Fruit fly (Drosophila melanogaster): Measurements from ENCODE around the gene fig.
A peak's percentile ranks its signal among the peaks of the same experiment; 100 is the strongest.

Gene fig

DNA sequence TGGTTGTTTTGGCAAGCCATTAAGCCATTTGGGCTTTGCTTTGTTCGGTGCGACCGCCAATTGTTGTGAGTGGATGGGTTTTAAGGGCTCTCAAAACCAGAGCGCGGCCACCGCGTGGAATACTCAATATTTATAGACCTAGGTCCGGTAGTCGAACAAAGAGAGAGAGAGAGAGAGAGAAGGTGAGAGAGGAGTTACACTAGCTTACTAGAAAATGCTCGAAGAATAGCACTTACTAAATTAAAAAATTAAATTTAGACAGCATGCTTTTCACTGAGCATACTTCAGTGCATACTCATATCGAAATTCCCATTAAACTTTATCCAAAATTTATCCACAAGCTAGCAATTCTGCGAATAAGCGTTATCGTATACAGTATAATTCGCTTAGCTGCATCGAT, 20.2 kb downstream of the fig start:
- TF ChIP-seq tj (GFP tag; optimal IDR thresholded peaks at IDR 0.05): no peak
- no peak for TF ChIP-seq CG12768 (GFP tag; optimal IDR thresholded peaks at IDR 0.05)
- no peak for TF ChIP-seq cnc (optimal IDR thresholded peaks at IDR 0.05)
- no peak for TF ChIP-seq CG1620 (GFP tag; optimal IDR thresholded peaks at IDR 0.05)
- TF ChIP-seq Mnt (GFP tag; optimal IDR thresholded peaks at IDR 0.05): no peak
- TF ChIP-seq CG11617 (GFP tag; optimal IDR thresholded peaks at IDR 0.05): no peak
- no peak for TF ChIP-seq CG14711 (tag; optimal IDR thresholded peaks at IDR 0.05)
- no peak for TF ChIP-seq bab1 (GFP tag; optimal IDR thresholded peaks at IDR 0.05)

dm6 chr3R:29758734-29759131, 21.5 kb downstream of the fig start:
- no peak for TF ChIP-seq CG1620 (GFP tag; optimal IDR thresholded peaks at IDR 0.05)
- no peak for TF ChIP-seq cnc (optimal IDR thresholded peaks at IDR 0.05)
- TF ChIP-seq CG7045 (GFP tag; optimal IDR thresholded peaks at IDR 0.05): no peak
- TF ChIP-seq CG14711 (tag; optimal IDR thresholded peaks at IDR 0.05): no peak
- no peak for TF ChIP-seq tj (GFP tag; optimal IDR thresholded peaks at IDR 0.05)
- no peak for TF ChIP-seq CG5204 (GFP tag; optimal IDR thresholded peaks at IDR 0.05)
- TF ChIP-seq Hr96 (GFP tag; optimal IDR thresholded peaks at IDR 0.05): no peak
- TF ChIP-seq cic (GFP tag; optimal IDR thresholded peaks at IDR 0.05): no peak
- no peak for TF ChIP-seq CG12768 (GFP tag; optimal IDR thresholded peaks at IDR 0.05)

dm6 chr3R:29758129-29758733, 22.0 kb downstream of the fig start:
- no peak for TF ChIP-seq CG1620 (GFP tag; optimal IDR thresholded peaks at IDR 0.05)
- no peak for TF ChIP-seq pad (GFP tag; optimal IDR thresholded peaks at IDR 0.05)
- TF ChIP-seq ovo (GFP tag; optimal IDR thresholded peaks at IDR 0.05): no peak
- TF ChIP-seq CG7101 (tag; optimal IDR thresholded peaks at IDR 0.05): no peak
- TF ChIP-seq CG12768 (GFP tag; optimal IDR thresholded peaks at IDR 0.05): no peak
- no peak for TF ChIP-seq Clk (GFP tag; optimal IDR thresholded peaks at IDR 0.05)
- TF ChIP-seq CG14711 (tag; optimal IDR thresholded peaks at IDR 0.05): no peak
- no peak for TF ChIP-seq CG5204 (GFP tag; optimal IDR thresholded peaks at IDR 0.05)
- TF ChIP-seq cnc (optimal IDR thresholded peaks at IDR 0.05): no peak

DNA sequence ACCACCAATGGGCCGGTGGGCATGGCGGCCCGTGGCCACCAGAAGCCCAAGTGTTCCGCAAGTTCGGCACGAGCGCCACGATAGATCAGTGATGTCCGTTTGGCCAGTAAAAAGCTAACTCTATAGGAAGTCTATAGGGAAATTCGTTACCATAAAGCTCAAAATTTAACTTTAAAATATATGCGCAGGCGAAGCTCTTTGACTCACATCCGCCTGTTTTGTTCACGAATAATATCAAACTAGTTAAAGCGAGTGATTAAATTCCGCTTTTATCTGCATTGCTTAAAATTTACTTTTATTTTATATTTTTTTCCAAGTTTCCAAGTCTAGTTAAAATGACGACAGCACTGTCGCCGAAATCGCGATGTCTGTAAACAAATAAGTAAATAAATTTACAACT, 22.6 kb downstream of the fig start:
- no peak for TF ChIP-seq CG33017 (tag; optimal IDR thresholded peaks at IDR 0.05)
- no peak for TF ChIP-seq kay (GFP tag; ENCODE audit: borderline replicate concordance)
- no peak for TF ChIP-seq Hr96 (GFP tag; optimal IDR thresholded peaks at IDR 0.05)
- TF ChIP-seq pad (GFP tag; optimal IDR thresholded peaks at IDR 0.05): no peak
- TF ChIP-seq CG7101 (tag; optimal IDR thresholded peaks at IDR 0.05): no peak
- TF ChIP-seq CG11617 (GFP tag; optimal IDR thresholded peaks at IDR 0.05): no peak
- TF ChIP-seq CG1620 (GFP tag; optimal IDR thresholded peaks at IDR 0.05): no peak
- TF ChIP-seq CG5204 (GFP tag; optimal IDR thresholded peaks at IDR 0.05): no peak
- TF ChIP-seq Crg-1 (GFP tag; optimal IDR thresholded peaks at IDR 0.05): no peak
- no peak for TF ChIP-seq Clk (GFP tag; optimal IDR thresholded peaks at IDR 0.05)
- TF ChIP-seq CG7045 (GFP tag; optimal IDR thresholded peaks at IDR 0.05): no peak
- no peak for TF ChIP-seq ovo (GFP tag; optimal IDR thresholded peaks at IDR 0.05)
- no peak for TF ChIP-seq tj (GFP tag; optimal IDR thresholded peaks at IDR 0.05)

dm6 chr3R:29757226-29757625, 23.0 kb downstream of the fig start:
- TF ChIP-seq cnc (optimal IDR thresholded peaks at IDR 0.05) (no peak), CG11617 (GFP tag; optimal IDR thresholded peaks at IDR 0.05) (no peak)

- TF ChIP-seq CG7101 (tag; optimal IDR thresholded peaks at IDR 0.05) (peak; percentile 6), CG11617 (GFP tag; optimal IDR thresholded peaks at IDR 0.05) (peak; percentile 44), cnc (optimal IDR thresholded peaks at IDR 0.05) (no peak), CG33017 (tag; optimal IDR thresholded peaks at IDR 0.05) (peak; percentile 73), Crg-1 (GFP tag; optimal IDR thresholded peaks at IDR 0.05) (no peak), Clk (GFP tag; optimal IDR thresholded peaks at IDR 0.05) (peak; percentile 9), CG12768 (GFP tag; optimal IDR thresholded peaks at IDR 0.05) (peak; percentile 73), CG14711 (tag; optimal IDR thresholded peaks at IDR 0.05) (no peak)
Observed at dm6 chr3R:29756153-29756552, 24.1 kb downstream of the fig start.

DNA sequence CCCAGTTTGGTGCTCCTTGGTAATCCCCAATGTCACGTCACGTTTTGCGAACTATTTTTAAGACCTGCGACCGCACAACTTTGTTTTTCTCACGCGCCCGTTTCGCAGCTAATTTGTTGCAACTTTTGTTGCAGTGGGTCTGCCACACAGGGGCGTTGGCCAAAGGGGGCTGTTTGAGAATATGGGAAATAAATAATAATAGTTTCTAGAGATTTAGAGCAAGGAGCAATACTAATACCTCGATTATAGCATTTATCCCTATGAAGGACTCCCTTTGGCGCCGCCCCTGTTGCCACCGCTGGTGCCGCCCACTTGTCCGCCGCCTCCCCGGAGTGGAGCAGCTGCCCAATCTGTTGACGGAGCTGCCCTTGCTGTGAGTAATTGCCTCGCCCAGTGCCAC, 25.0 kb downstream of the fig start:
- TF ChIP-seq bab1 (GFP tag; optimal IDR thresholded peaks at IDR 0.05): no peak
- no peak for TF ChIP-seq Crg-1 (GFP tag; optimal IDR thresholded peaks at IDR 0.05)
- no peak for TF ChIP-seq Hr96 (GFP tag; optimal IDR thresholded peaks at IDR 0.05)
- no peak for TF ChIP-seq CG14711 (tag; optimal IDR thresholded peaks at IDR 0.05)
- TF ChIP-seq tj (GFP tag; optimal IDR thresholded peaks at IDR 0.05): no peak
- no peak for TF ChIP-seq CG7101 (tag; optimal IDR thresholded peaks at IDR 0.05)
- no peak for TF ChIP-seq cic (GFP tag; optimal IDR thresholded peaks at IDR 0.05)
- no peak for TF ChIP-seq CG5204 (GFP tag; optimal IDR thresholded peaks at IDR 0.05)
- TF ChIP-seq CG12768 (GFP tag; optimal IDR thresholded peaks at IDR 0.05): no peak
- no peak for TF ChIP-seq CG7045 (GFP tag; optimal IDR thresholded peaks at IDR 0.05)
- TF ChIP-seq Clk (GFP tag; optimal IDR thresholded peaks at IDR 0.05): no peak
- TF ChIP-seq Mnt (GFP tag; optimal IDR thresholded peaks at IDR 0.05): no peak
- no peak for TF ChIP-seq toe (GFP tag; optimal IDR thresholded peaks at IDR 0.05)
- no peak for TF ChIP-seq CG33017 (tag; optimal IDR thresholded peaks at IDR 0.05)
- no peak for TF ChIP-seq pad (GFP tag; optimal IDR thresholded peaks at IDR 0.05)
- no peak for TF ChIP-seq ovo (GFP tag; optimal IDR thresholded peaks at IDR 0.05)
- no peak for TF ChIP-seq CG1620 (GFP tag; optimal IDR thresholded peaks at IDR 0.05)
- no peak for TF ChIP-seq cnc (optimal IDR thresholded peaks at IDR 0.05)
- TF ChIP-seq CG11617 (GFP tag; optimal IDR thresholded peaks at IDR 0.05): no peak
